Fruit fly (Drosophila melanogaster) whole organism, embryonic: ENCODE results near the gene ppk13.
A peak's percentile ranks its signal among the peaks of the same experiment; 100 is the strongest.

ENCODE experiments used
- CG10321 ChIP-seq: fragments of 200-800 bp; sonication (Bioruptor generic); IDR thresholded peaks from 2 replicates; pipeline ENCODE4 v1.3.6; 2022; ENCODE audit warnings: missing biosample characterization, missing genetic modification characterization
- CG10462 ChIP-seq: fragments of 200-800 bp; sonication (Bioruptor generic); optimal IDR thresholded peaks from 2 replicates; lab custom pipeline; 2016; ENCODE audit warnings: missing biosample characterization, missing genetic modification characterization
- CG10565 ChIP-seq: fragments of 200-800 bp; sonication (Bioruptor generic); optimal IDR thresholded peaks from 3 replicates; lab custom pipeline; 2016; ENCODE audit warnings: missing biosample characterization, mild to moderate bottlenecking, missing genetic modification characterization
- CG12236 ChIP-seq: fragments of 200-800 bp; sonication (Bioruptor generic); optimal IDR thresholded peaks from 2 replicates; lab custom pipeline; 2016; ENCODE audit warnings: missing biosample characterization, missing genetic modification characterization
- CG13287 ChIP-seq: fragments of 200-800 bp; sonication (Bioruptor generic); IDR thresholded peaks from 2 replicates; pipeline ENCODE4 v1.3.6; 2022; ENCODE audit warnings: missing biosample characterization, missing genetic modification characterization; ENCODE audit not compliant: partially characterized antibody
- CG13624 ChIP-seq: fragments of 200-800 bp; sonication (Bioruptor generic); optimal IDR thresholded peaks from 2 replicates; lab custom pipeline; 2016; ENCODE audit warnings: missing biosample characterization, missing genetic modification characterization
- CG13894 ChIP-seq: fragments of 200-800 bp; sonication (Bioruptor generic); optimal IDR thresholded peaks from 3 replicates; lab custom pipeline; 2018; ENCODE audit warnings: missing biosample characterization, mild to moderate bottlenecking, missing genetic modification characterization, moderate library complexity
- CG15696 ChIP-seq: fragments of 200-800 bp; sonication (Bioruptor generic); optimal IDR thresholded peaks from 2 replicates; lab custom pipeline; 2019; ENCODE audit warnings: missing biosample characterization, mild to moderate bottlenecking, missing genetic modification characterization, moderate library complexity
- CG17186 ChIP-seq: fragments of 200-800 bp; sonication (Bioruptor generic); optimal IDR thresholded peaks from 3 replicates; lab custom pipeline; 2017; ENCODE audit warnings: missing biosample characterization, missing genetic modification reagents, missing genetic modification characterization
- CG2678 ChIP-seq: fragments of 200-800 bp; sonication (Bioruptor generic); optimal IDR thresholded peaks from 3 replicates; lab custom pipeline; 2019; ENCODE audit warnings: missing biosample characterization, mild to moderate bottlenecking, missing genetic modification characterization, moderate library complexity
- CG3065 ChIP-seq: fragments of 200-800 bp; sonication (Bioruptor generic); optimal IDR thresholded peaks from 2 replicates; lab custom pipeline; 2016; ENCODE audit warnings: missing biosample characterization, missing genetic modification characterization
- CG32767 ChIP-seq: fragments of 200-800 bp; sonication (Bioruptor generic); IDR thresholded peaks from 2 replicates; pipeline ENCODE4 v1.3.6; 2022; ENCODE audit warnings: missing biosample characterization, missing genetic modification characterization
- CG3407 ChIP-seq: fragments of 200-800 bp; sonication (Bioruptor generic); optimal IDR thresholded peaks from 2 replicates; lab custom pipeline; 2018; ENCODE audit warnings: missing biosample characterization, mild to moderate bottlenecking, missing genetic modification characterization
- CG43689 ChIP-seq: fragments of 200-800 bp; sonication (Bioruptor generic); IDR thresholded peaks from 2 replicates; pipeline ENCODE4 v1.3.6; 2022; ENCODE audit warnings: missing biosample characterization, missing genetic modification characterization
- CG4707 ChIP-seq: fragments of 200-800 bp; sonication (Bioruptor generic); optimal IDR thresholded peaks from 2 replicates; lab custom pipeline; 2018; ENCODE audit warnings: missing biosample characterization, mild to moderate bottlenecking, missing genetic modification characterization, moderate library complexity
- CG6765 ChIP-seq: fragments of 200-800 bp; sonication (Bioruptor generic); optimal IDR thresholded peaks from 3 replicates; lab custom pipeline; 2017; ENCODE audit warnings: missing biosample characterization, mild to moderate bottlenecking, missing genetic modification characterization
- CG6791 ChIP-seq: fragments of 200-800 bp; sonication (Bioruptor generic); IDR thresholded peaks from 3 replicates; pipeline ENCODE4 v1.3.6; 2022; ENCODE audit warnings: missing biosample characterization, missing genetic modification characterization; ENCODE audit not compliant: partially characterized antibody
- CG7987 ChIP-seq: fragments of 200-800 bp; sonication (Bioruptor generic); optimal IDR thresholded peaks from 2 replicates; lab custom pipeline; 2018; ENCODE audit warnings: missing biosample characterization, mild to moderate bottlenecking, missing genetic modification characterization, moderate library complexity
- GATAe ChIP-seq: fragments of 200-800 bp; sonication (Bioruptor generic); conservative IDR thresholded peaks from 2 replicates; pipeline ENCODE4 v1.3.6; 2022; ENCODE audit warnings: missing biosample characterization, missing genetic modification characterization
- Rx ChIP-seq: fragments of 200-800 bp; sonication (Bioruptor generic); IDR thresholded peaks from 2 replicates; pipeline ENCODE4 v1.3.6; 2022; ENCODE audit warnings: missing biosample characterization, missing genetic modification characterization
- Six4 ChIP-seq: fragments of 200-800 bp; sonication (Bioruptor generic); optimal IDR thresholded peaks from 2 replicates; lab custom pipeline; 2016; ENCODE audit warnings: missing biosample characterization, missing genetic modification characterization
- Sox102F ChIP-seq: fragments of 200-800 bp; sonication (Bioruptor generic); optimal IDR thresholded peaks from 2 replicates; lab custom pipeline; 2018; ENCODE audit warnings: missing biosample characterization, mild to moderate bottlenecking, missing genetic modification characterization, moderate library complexity
- Ssrp ChIP-seq: fragments of 200-800 bp; sonication (Bioruptor generic); optimal IDR thresholded peaks from 2 replicates; lab custom pipeline; 2018; ENCODE audit warnings: missing biosample characterization, mild to moderate bottlenecking, missing genetic modification characterization, moderate library complexity
- al ChIP-seq: fragments of 200-800 bp; sonication (Bioruptor generic); IDR thresholded peaks from 2 replicates; pipeline ENCODE4 v1.3.6; 2022; ENCODE audit warnings: missing biosample characterization, missing genetic modification characterization
- caup ChIP-seq: fragments of 200-800 bp; sonication (Bioruptor generic); optimal IDR thresholded peaks from 3 replicates; lab custom pipeline; 2017; ENCODE audit warnings: missing biosample characterization, mild to moderate bottlenecking, missing genetic modification characterization, moderate library complexity; ENCODE audit not compliant: severe bottlenecking
- cg ChIP-seq: fragments of 200-800 bp; sonication (Bioruptor generic); optimal IDR thresholded peaks from 3 replicates; lab custom pipeline; 2019; ENCODE audit warnings: missing biosample characterization, mild to moderate bottlenecking, missing genetic modification characterization, moderate library complexity
- chif ChIP-seq, 2 experiments: fragments of 200-800 bp; sonication (Bioruptor generic); optimal IDR thresholded peaks; 3 replicates each; lab custom pipeline; 2016; ENCODE audit warnings: missing biosample characterization in 2 of 2, missing genetic modification characterization in 2 of 2
- dmrt99B ChIP-seq: fragments of 200-800 bp; sonication (Bioruptor generic); optimal IDR thresholded peaks from 2 replicates; lab custom pipeline; 2018; ENCODE audit warnings: missing biosample characterization, mild to moderate bottlenecking, missing genetic modification characterization, moderate library complexity
- ewg ChIP-seq: fragments of 200-800 bp; sonication (Bioruptor generic); optimal IDR thresholded peaks from 3 replicates; lab custom pipeline; 2017; ENCODE audit warnings: mild to moderate bottlenecking, missing biosample characterization, missing genetic modification reagents, missing genetic modification characterization
- ftz-f1 ChIP-seq: fragments of 200-800 bp; sonication (Bioruptor generic); optimal IDR thresholded peaks from 2 replicates; lab custom pipeline; 2016; ENCODE audit warnings: missing biosample characterization, missing genetic modification characterization
- grn ChIP-seq: fragments of 200-800 bp; sonication (Bioruptor generic); optimal IDR thresholded peaks from 3 replicates; lab custom pipeline; 2017; ENCODE audit warnings: missing biosample characterization, missing genetic modification characterization
- ind ChIP-seq: fragments of 200-800 bp; sonication (Bioruptor generic); optimal IDR thresholded peaks from 3 replicates; lab custom pipeline; 2016; ENCODE audit warnings: missing biosample characterization, missing genetic modification characterization
- insv ChIP-seq, 2 experiments: fragments of 200-800 bp; sonication (Bioruptor generic); optimal IDR thresholded peaks; 3 replicates each; lab custom pipeline; 2016 to 2018; ENCODE audit warnings: missing biosample characterization in 2 of 2, missing genetic modification characterization in 2 of 2
- jigr1 ChIP-seq: fragments of 200-800 bp; sonication (Bioruptor generic); IDR thresholded peaks from 3 replicates; pipeline ENCODE4 v1.3.6; 2022; ENCODE audit warnings: missing biosample characterization, missing genetic modification characterization
- kay ChIP-seq: fragments of 200-800 bp; sonication (Bioruptor generic); optimal IDR thresholded peaks from 2 replicates; lab custom pipeline; 2016; ENCODE audit warnings: missing biosample characterization, missing genetic modification characterization
- lmd ChIP-seq: fragments of 200-800 bp; sonication (Bioruptor generic); IDR thresholded peaks from 2 replicates; pipeline ENCODE4 v1.3.6; 2022; ENCODE audit warnings: missing biosample characterization, missing genetic modification characterization
- lola ChIP-seq, 3 experiments: fragments of >200 bp in 2 of 3; fragments of 200-800 bp in 1 of 3; sonication (Bioruptor generic) in 1 of 3; optimal IDR thresholded peaks; 2 replicates each; lab custom pipeline; 2017 to 2019; ENCODE audit warnings: missing biosample characterization in 3 of 3, missing genetic modification characterization in 3 of 3, mild to moderate bottlenecking in 1 of 3, moderate library complexity in 1 of 3
- maf-S ChIP-seq: fragments of 200-800 bp; sonication (Bioruptor generic); optimal IDR thresholded peaks from 2 replicates; lab custom pipeline; 2016; ENCODE audit warnings: missing biosample characterization, missing genetic modification characterization
- oc ChIP-seq: fragments of 200-800 bp; sonication (Bioruptor generic); optimal IDR thresholded peaks from 2 replicates; lab custom pipeline; 2018; ENCODE audit warnings: missing biosample characterization, mild to moderate bottlenecking, missing genetic modification characterization, moderate library complexity
- pfk ChIP-seq: fragments of 200-800 bp; sonication (Bioruptor generic); optimal IDR thresholded peaks from 2 replicates; lab custom pipeline; 2018; ENCODE audit warnings: missing biosample characterization, mild to moderate bottlenecking, missing genetic modification characterization, moderate library complexity
- pnt ChIP-seq: fragments of 200-800 bp; sonication (Bioruptor generic); optimal IDR thresholded peaks from 3 replicates; lab custom pipeline; 2016; ENCODE audit warnings: missing biosample characterization, missing genetic modification characterization
- prd ChIP-seq, 3 experiments: fragments of >200 bp in 2 of 3; fragments of 200-800 bp in 1 of 3; sonication (Bioruptor generic) in 1 of 3; optimal IDR thresholded peaks in 2 of 3; IDR thresholded peaks in 1 of 3; 2 replicates in 2 of 3; 3 replicates in 1 of 3; pipeline versions ENCODE4 v1.3.6 to Lab custom; 2017 to 2022; ENCODE audit warnings: missing biosample characterization in 1 of 3, missing genetic modification characterization in 1 of 3
- run ChIP-seq: fragments of 200-800 bp; sonication (Bioruptor generic); optimal IDR thresholded peaks from 3 replicates; lab custom pipeline; 2018; ENCODE audit warnings: missing biosample characterization, mild to moderate bottlenecking, missing genetic modification characterization
- sd ChIP-seq: fragments of 200-800 bp; sonication (Bioruptor generic); optimal IDR thresholded peaks from 3 replicates; lab custom pipeline; 2018; ENCODE audit warnings: missing biosample characterization, mild to moderate bottlenecking, missing genetic modification characterization, moderate library complexity
- sens ChIP-seq: fragments of 200-800 bp; sonication (Bioruptor generic); peaks from one replicate; lab custom pipeline; 2016; ENCODE audit warnings: missing biosample characterization, missing genetic modification characterization
- sens-2 ChIP-seq: fragments of 200-800 bp; sonication (Bioruptor generic); IDR thresholded peaks from 2 replicates; pipeline ENCODE4 v1.3.6; 2022; ENCODE audit warnings: missing biosample characterization, missing genetic modification characterization
- seq ChIP-seq: fragments of 200-800 bp; sonication (Bioruptor generic); IDR thresholded peaks from 2 replicates; pipeline ENCODE4 v1.3.6; 2022; ENCODE audit warnings: missing biosample characterization, missing genetic modification characterization
- sr ChIP-seq: fragments of 200-800 bp; sonication (Bioruptor generic); IDR thresholded peaks from 3 replicates; pipeline ENCODE4 v1.3.6; 2022; ENCODE audit warnings: missing biosample characterization, missing genetic modification characterization
- unpg ChIP-seq: fragments of 200-800 bp; sonication (Bioruptor generic); optimal IDR thresholded peaks from 3 replicates; lab custom pipeline; 2018; ENCODE audit warnings: missing biosample characterization, mild to moderate bottlenecking, missing genetic modification characterization, moderate library complexity

Gene ppk13

dm6 chr2L:21108759-21109282 is 20.3 kb upstream of the ppk13 start (continued):
- peak; percentile 16 to 72 for TF ChIP-seq chif (GFP tag; optimal IDR thresholded peaks at IDR 0.05; lab: Kevin White, UChicago)
- no peak for TF ChIP-seq CG43689 (GFP tag; lab: Robert Waterston, UW)
- TF ChIP-seq Rx, result no peak
- no peak for TF ChIP-seq GATAe (GFP tag; lab: Robert Waterston, UW)
- no peak for TF ChIP-seq CG10565
- peak; percentile 48 for TF ChIP-seq ewg
- peak in 1 of 3 experiments; percentile 82 for TF ChIP-seq lola (GFP tag; optimal IDR thresholded peaks at IDR 0.05; lab: Kevin White, UChicago)
- no peak for TF ChIP-seq ind (GFP tag; lab: Kevin White, UChicago)
- no peak for TF ChIP-seq CG6765 (GFP tag; lab: Kevin White, UChicago)
- TF ChIP-seq Six4 (GFP tag; lab: Kevin White, UChicago), result no peak
- TF ChIP-seq CG17186 (GFP tag; lab: Kevin White, UChicago), result no peak
- peak; percentile 39 for TF ChIP-seq CG10462 (GFP tag; lab: Kevin White, UChicago)
- no peak for TF ChIP-seq cg
- peak in 1 of 2 experiments; percentile 12 for TF ChIP-seq insv (GFP tag; optimal IDR thresholded peaks at IDR 0.05; lab: Kevin White, UChicago)
- peak; percentile 39 for TF ChIP-seq CG3407
- no peak for TF ChIP-seq ftz-f1 (GFP tag; lab: Kevin White, UChicago)
- TF ChIP-seq CG10321 (GFP tag; lab: Robert Waterston, UW), result no peak
- no peak for TF ChIP-seq sd (tag; lab: Kevin White, UChicago)
- peak; percentile 66; the same call in 1 of the 2 replicates for TF ChIP-seq CG32767 (GFP tag; lab: Robert Waterston, UW)
- no peak for TF ChIP-seq sr (GFP tag; lab: Robert Waterston, UW)
- peak; percentile 95 for TF ChIP-seq sens (GFP tag; lab: Kevin White, UChicago)
- TF ChIP-seq Sox102F (GFP tag; lab: Kevin White, UChicago), result peak; percentile 79
- TF ChIP-seq kay (GFP tag; lab: Kevin White, UChicago), result no peak
- peak; percentile 65 for TF ChIP-seq dmrt99B (tag; lab: Kevin White, UChicago)
- peak; percentile 27 for TF ChIP-seq grn (GFP tag; lab: Kevin White, UChicago)
- TF ChIP-seq pnt (GFP tag; lab: Kevin White, UChicago), result peak; percentile 37
- TF ChIP-seq CG2678 (tag; lab: Kevin White, UChicago), result peak; percentile 63
- no peak for TF ChIP-seq CG6791 (GFP tag; lab: Robert Waterston, UW)
- TF ChIP-seq maf-S (GFP tag; lab: Kevin White, UChicago), result peak; percentile 36
- TF ChIP-seq jigr1, result 0 out of 3 replicates have a peak, but pooled peaks have one; percentile 38
- peak; percentile 31 for TF ChIP-seq oc (tag; lab: Kevin White, UChicago)
- TF ChIP-seq prd (optimal IDR thresholded peaks at IDR 0.05; lab: Kevin White, UChicago), result no peak
- 0 out of 3 replicates have a peak, but pooled peaks have one; percentile 55 for TF ChIP-seq prd (GFP tag; IDR thresholded peaks at IDR 0.05; lab: Robert Waterston, UW)
- TF ChIP-seq run, result peak; percentile 20
- peak; percentile 55 for TF ChIP-seq CG15696 (tag; lab: Kevin White, UChicago)
- peak; percentile 29 for TF ChIP-seq CG3065 (GFP tag; lab: Kevin White, UChicago)
- peak; percentile 2 for TF ChIP-seq CG12236 (GFP tag; lab: Kevin White, UChicago)
- peak; percentile 78 for TF ChIP-seq Ssrp (tag; lab: Kevin White, UChicago)
- TF ChIP-seq CG13624 (GFP tag; lab: Kevin White, UChicago), result peak; percentile 19
- peak; percentile 83 for TF ChIP-seq CG4707 (GFP tag; lab: Kevin White, UChicago)
- no peak for TF ChIP-seq CG13287
- no peak for TF ChIP-seq pfk (GFP tag; lab: Kevin White, UChicago)
- no peak for TF ChIP-seq sens-2 (GFP tag; lab: Robert Waterston, UW)
- TF ChIP-seq CG13894 (tag; lab: Kevin White, UChicago), result no peak
- TF ChIP-seq al (GFP tag; lab: Robert Waterston, UW), result no peak
- TF ChIP-seq lmd (GFP tag; lab: Robert Waterston, UW), result peak; percentile 61
- no peak for TF ChIP-seq caup
- peak; percentile 73 for TF ChIP-seq unpg
- no peak for TF ChIP-seq CG7987 (GFP tag; lab: Kevin White, UChicago)
- TF ChIP-seq seq (GFP tag; lab: Robert Waterston, UW), result peak; percentile 48; the same call in 1 of the 2 replicates
